Fruit fly (Drosophila melanogaster): ENCODE data around the gene CG18558.

CG18558 gene

dm6 chr2L:2799909-2800478 lies 44.3 kb downstream of the CG18558 start, which contains the start of gene Syt1 (continued):
- TF ChIP-seq Elba2 (GFP tag; optimal IDR thresholded peaks at IDR 0.05): no peak
- TF ChIP-seq sima (GFP tag; optimal IDR thresholded peaks at IDR 0.05): no peak
- TF ChIP-seq D (optimal IDR thresholded peaks at IDR 0.05): no peak
- no peak for TF ChIP-seq D (GFP tag; optimal IDR thresholded peaks at IDR 0.05)
- TF ChIP-seq CG9797 (GFP tag; optimal IDR thresholded peaks at IDR 0.05): no peak
- peak; percentile 2 for TF ChIP-seq CG2678 (tag; optimal IDR thresholded peaks at IDR 0.05)
- peak; percentile 33 for TF ChIP-seq CG18599 (GFP tag; optimal IDR thresholded peaks at IDR 0.05)
- TF ChIP-seq ewg (GFP tag; optimal IDR thresholded peaks at IDR 0.05): peak; percentile 76
- peak; percentile 27; the same call in 1 of the 3 replicates for TF ChIP-seq Dbx (GFP tag; IDR thresholded peaks at IDR 0.05)
- 0 out of 3 replicates have a peak, but pooled peaks have one; percentile 18 for TF ChIP-seq ase (GFP tag; IDR thresholded peaks at IDR 0.05)
- TF ChIP-seq CG7928 (GFP tag; optimal IDR thresholded peaks at IDR 0.05): no peak
- peak; percentile 20 for TF ChIP-seq Deaf1 (tag; optimal IDR thresholded peaks at IDR 0.05)
- peak; percentile 40 for TF ChIP-seq Med (GFP tag)
- peak; percentile 42; the same call in 1 of the 3 replicates for TF ChIP-seq dysf (GFP tag; IDR thresholded peaks at IDR 0.05)
- no peak for TF ChIP-seq CG7556 (GFP tag; optimal IDR thresholded peaks at IDR 0.05)
- peak in 1 of 2 experiments; percentile 46 for TF ChIP-seq crp (GFP tag; optimal IDR thresholded peaks at IDR 0.05)
- TF ChIP-seq CG16779 (GFP tag; IDR thresholded peaks at IDR 0.05): 0 out of 2 replicates have a peak, but pooled peaks have one; percentile 32
- peak; percentile 84 for TF ChIP-seq CG10274 (GFP tag; optimal IDR thresholded peaks at IDR 0.05)
- no peak for TF ChIP-seq CG1832 (GFP tag; optimal IDR thresholded peaks at IDR 0.05)
- no peak for TF ChIP-seq Usf (GFP tag; optimal IDR thresholded peaks at IDR 0.05)
- peak; percentile 22 for TF ChIP-seq gro (GFP tag; optimal IDR thresholded peaks at IDR 0.05)
- TF ChIP-seq gt (GFP tag; IDR thresholded peaks at IDR 0.05): no peak
- no peak for TF ChIP-seq nerfin-1 (tag; optimal IDR thresholded peaks at IDR 0.05)
- TF ChIP-seq Nf-YC (tag; optimal IDR thresholded peaks at IDR 0.05): no peak
- TF ChIP-seq mam (GFP tag; optimal IDR thresholded peaks at IDR 0.05): no peak
- no peak for TF ChIP-seq CG14667 (GFP tag; IDR thresholded peaks at IDR 0.05)
- TF ChIP-seq rib (GFP tag; IDR thresholded peaks at IDR 0.05): no peak
- 0 out of 3 replicates have a peak, but pooled peaks have one; percentile 59 for TF ChIP-seq CG11456 (GFP tag; IDR thresholded peaks at IDR 0.05)
- no peak for TF ChIP-seq jigr1 (GFP tag; IDR thresholded peaks at IDR 0.05)

- no peak for TF ChIP-seq CG34422 (GFP tag; IDR thresholded peaks at IDR 0.05)
- peak; percentile 98 for TF ChIP-seq CG13894 (tag; optimal IDR thresholded peaks at IDR 0.05)
- TF ChIP-seq CG14441 (GFP tag; IDR thresholded peaks at IDR 0.05): no peak
- no peak for TF ChIP-seq CG9876 (GFP tag; optimal IDR thresholded peaks at IDR 0.05)
- no peak for TF ChIP-seq CG10565 (GFP tag; optimal IDR thresholded peaks at IDR 0.05)
- no peak for TF ChIP-seq Ravus (GFP tag; IDR thresholded peaks at IDR 0.05)
- TF ChIP-seq bab2 (GFP tag; optimal IDR thresholded peaks at IDR 0.05): no peak
- TF ChIP-seq Trl (optimal IDR thresholded peaks at IDR 0.05): peak; percentile 45 to 79
- no peak for TF ChIP-seq Trl (GFP tag; optimal IDR thresholded peaks at IDR 0.05)
- peak; percentile 38 for TF ChIP-seq ewg (GFP tag; optimal IDR thresholded peaks at IDR 0.05)
These were observed 47.1 kb downstream of the CG18558 start for dm6 chr2L:2797186-2797585.
